Worm (Caenorhabditis elegans): ENCODE measurements around the gene cest-24.

Gene cest-24

ce11 chrV:6281175-6281574 is 35.6 kb upstream of the cest-24 start, which contains the start of the genes K12B6.4 and spe-49:
Gene K12B6.4 (minus strand): TSS chrV:6281275.
Gene spe-49 (plus strand): TSS chrV:6281359.
- TF ChIP-seq hlh-8 (tag; optimal IDR thresholded peaks at IDR 0.05) (no peak), eyg-1 (tag; optimal IDR thresholded peaks at IDR 0.05) (no peak), ceh-9 (tag; optimal IDR thresholded peaks at IDR 0.05) (no peak)

ce11 chrV:6286343-6286742 is 30.4 kb upstream of the cest-24 start, which contains the start of gene srn-1:
Gene srn-1 (minus strand): TSS chrV:6286443.
- no peak for TF ChIP-seq ceh-19 (GFP tag; optimal IDR thresholded peaks at IDR 0.05)
- no peak for TF ChIP-seq lim-6 (tag; optimal IDR thresholded peaks at IDR 0.05)
- TF ChIP-seq hlh-13 (GFP tag; optimal IDR thresholded peaks at IDR 0.05) = no peak
- no peak for TF ChIP-seq nhr-232 (tag; optimal IDR thresholded peaks at IDR 0.05)
- TF ChIP-seq elt-2 (tag; optimal IDR thresholded peaks at IDR 0.05) = no peak
- no peak for TF ChIP-seq fkh-10 (GFP tag; optimal IDR thresholded peaks at IDR 0.05)
- no peak for TF ChIP-seq C38D4.7 (GFP tag; optimal IDR thresholded peaks at IDR 0.05)
- no peak for TF ChIP-seq ceh-48 (tag; optimal IDR thresholded peaks at IDR 0.05)
- no peak for TF ChIP-seq sdc-2 (tag; optimal IDR thresholded peaks at IDR 0.05)
- no peak for TF ChIP-seq ahr-1 (tag; optimal IDR thresholded peaks at IDR 0.05)
- no peak for TF ChIP-seq F13H6.1 (tag; optimal IDR thresholded peaks at IDR 0.05)

ce11 chrV:6288607-6289006 is 28.1 kb upstream of the cest-24 start, which contains the start of gene K12B6.11:
Gene K12B6.11 (plus strand): TSS chrV:6288907.
- TF ChIP-seq C38D4.7 (GFP tag; optimal IDR thresholded peaks at IDR 0.05) (no peak), unc-55 (GFP tag; optimal IDR thresholded peaks at IDR 0.05) (no peak), ceh-45 (GFP tag; IDR thresholded peaks at IDR 0.05) (no peak), Y22D7AL.16 (tag; optimal IDR thresholded peaks at IDR 0.05) (no peak), K02D7.2 (tag; optimal IDR thresholded peaks at IDR 0.05) (no peak), C08G9.2 (tag; optimal IDR thresholded peaks at IDR 0.05) (no peak), pha-2 (tag; optimal IDR thresholded peaks at IDR 0.05) (no peak), pax-1 (tag; optimal IDR thresholded peaks at IDR 0.05) (no peak), ref-2 (tag; optimal IDR thresholded peaks at IDR 0.05) (no peak), pha-4 (tag; optimal IDR thresholded peaks at IDR 0.05) (no peak), ceh-6 (GFP tag; optimal IDR thresholded peaks at IDR 0.05) (no peak), unc-86 (tag; optimal IDR thresholded peaks at IDR 0.05) (no peak)

- TF ChIP-seq nhr-232 (tag; optimal IDR thresholded peaks at IDR 0.05) (no peak), ceh-2 (tag; optimal IDR thresholded peaks at IDR 0.05) (no peak), lim-6 (tag; optimal IDR thresholded peaks at IDR 0.05) (no peak), tbx-2 (tag; optimal IDR thresholded peaks at IDR 0.05) (no peak), unc-55 (GFP tag; optimal IDR thresholded peaks at IDR 0.05) (no peak), syd-9 (tag; optimal IDR thresholded peaks at IDR 0.05) (no peak), pha-2 (tag; optimal IDR thresholded peaks at IDR 0.05) (no peak), madf-2 (tag; optimal IDR thresholded peaks at IDR 0.05) (no peak), ceh-48 (tag; optimal IDR thresholded peaks at IDR 0.05) (no peak), pax-1 (tag; optimal IDR thresholded peaks at IDR 0.05) (no peak)
Measured at ce11 chrV:6291301-6291700, 25.4 kb upstream of the cest-24 start.

ce11 chrV:6292401-6292800 is 24.3 kb upstream of the cest-24 start, which contains the start of gene K12B6.9:
Gene K12B6.9 (minus strand): TSS chrV:6292666.
- TF ChIP-seq ets-4 (tag; optimal IDR thresholded peaks at IDR 0.05) (no peak), sdc-2 (tag; optimal IDR thresholded peaks at IDR 0.05) (no peak), T23F11.4 (GFP tag; optimal IDR thresholded peaks at IDR 0.05) (no peak)

ce11 chrV:6301046-6301445 is 15.7 kb upstream of the cest-24 start:
- no peak for TF ChIP-seq ceh-9 (tag; optimal IDR thresholded peaks at IDR 0.05)

- TF ChIP-seq K02D7.2 (tag; optimal IDR thresholded peaks at IDR 0.05) (no peak), syd-9 (tag; optimal IDR thresholded peaks at IDR 0.05) (no peak), sox-4 (tag; optimal IDR thresholded peaks at IDR 0.05) (no peak), ceh-6 (GFP tag; optimal IDR thresholded peaks at IDR 0.05) (no peak), K09A11.1 (tag; optimal IDR thresholded peaks at IDR 0.05; ENCODE audit: insufficient read depth) (no peak), ceh-31 (tag; optimal IDR thresholded peaks at IDR 0.05) (no peak), ttx-3 (tag; optimal IDR thresholded peaks at IDR 0.05) (no peak)
Measured at ce11 chrV:6302465-6302864, 14.3 kb upstream of the cest-24 start.
